Worm (Caenorhabditis elegans): ENCODE measurements around the gene C17H11.6.

The C17H11.6 gene

ce11 chrX:8238639-8239055, 35.1 kb upstream of the C17H11.6 start (continued):
- no peak for TF ChIP-seq nhr-76 (tag; optimal IDR thresholded peaks at IDR 0.05)
- no peak for TF ChIP-seq zfp-2 (tag; optimal IDR thresholded peaks at IDR 0.05)
- TF ChIP-seq F26F4.8 (GFP tag; conservative IDR thresholded peaks at IDR 0.05) = no peak
- TF ChIP-seq egl-43 (GFP tag; IDR thresholded peaks at IDR 0.05) = no peak
- no peak for TF ChIP-seq T26A8.4 (GFP tag; IDR thresholded peaks at IDR 0.05)
- no peak for TF ChIP-seq dmd-9 (GFP tag; IDR thresholded peaks at IDR 0.05)
- TF ChIP-seq pqm-1 (tag; optimal IDR thresholded peaks at IDR 0.05) = peak; percentile 73
- TF ChIP-seq php-3 (GFP tag; IDR thresholded peaks at IDR 0.05) = peak; percentile 80
- TF ChIP-seq hlh-30 (tag; optimal IDR thresholded peaks at IDR 0.05; ENCODE audit: insufficient read depth) = peak; percentile 59
- no peak for TF ChIP-seq ceh-82 (tag; optimal IDR thresholded peaks at IDR 0.05)
- no peak for TF ChIP-seq daf-8 (GFP tag; IDR thresholded peaks at IDR 0.05)
- no peak for TF ChIP-seq ama-1 (optimal IDR thresholded peaks at IDR 0.05)
- TF ChIP-seq ctbp-1 (GFP tag; IDR thresholded peaks at IDR 0.05) = no peak
- TF ChIP-seq Y5F2A.4 (GFP tag; optimal IDR thresholded peaks at IDR 0.05) = no peak
- TF ChIP-seq daf-12 (tag; optimal IDR thresholded peaks at IDR 0.05) = no peak
- TF ChIP-seq T20F7.1 (GFP tag; optimal IDR thresholded peaks at IDR 0.05) = no peak
- TF ChIP-seq mdl-1 (tag; optimal IDR thresholded peaks at IDR 0.05) = peak in 1 of 2 experiments; percentile 26
- no peak for TF ChIP-seq F10B5.3 (tag; optimal IDR thresholded peaks at IDR 0.05)
- TF ChIP-seq nhr-28 (tag; optimal IDR thresholded peaks at IDR 0.05) = peak; percentile 75
- no peak for TF ChIP-seq cey-2 (tag; optimal IDR thresholded peaks at IDR 0.05; ENCODE audit: borderline replicate concordance, insufficient read depth)
- TF ChIP-seq tra-1 (GFP tag; IDR thresholded peaks at IDR 0.05) = peak; percentile 44; the same call in 1 of the 2 replicates
- TF ChIP-seq tag-97 (GFP tag; IDR thresholded peaks at IDR 0.05) = no peak
- no peak for TF ChIP-seq daf-16 (GFP tag; optimal IDR thresholded peaks at IDR 0.05)
- peak; percentile 82 for TF ChIP-seq daf-16 (tag; optimal IDR thresholded peaks at IDR 0.05)
- TF ChIP-seq unc-39 (tag; optimal IDR thresholded peaks at IDR 0.05) = no peak
- no peak for TF ChIP-seq madf-9 (GFP tag; conservative IDR thresholded peaks at IDR 0.05)
- TF ChIP-seq F49E8.2 (tag; optimal IDR thresholded peaks at IDR 0.05; ENCODE audit: borderline replicate concordance) = no peak
- TF ChIP-seq lin-38 (GFP tag; IDR thresholded peaks at IDR 0.05) = no peak
- no peak for TF ChIP-seq skn-1 (tag; optimal IDR thresholded peaks at IDR 0.05)
- TF ChIP-seq zag-1 (tag; optimal IDR thresholded peaks at IDR 0.05) = no peak
- TF ChIP-seq madf-5 (GFP tag; IDR thresholded peaks at IDR 0.05) = no peak
- TF ChIP-seq snpc-4 (tag; optimal IDR thresholded peaks at IDR 0.05) = no peak
- no peak for TF ChIP-seq nhr-41 (GFP tag; IDR thresholded peaks at IDR 0.05)

ce11 chrX:8236515-8236914, 32.9 kb upstream of the C17H11.6 start:
- TF ChIP-seq pha-4 (GFP tag; IDR thresholded peaks at IDR 0.05) (no peak), pha-4 (tag; optimal IDR thresholded peaks at IDR 0.05) (no peak), zip-11 (GFP tag; IDR thresholded peaks at IDR 0.05) (no peak), nhr-6 (tag; optimal IDR thresholded peaks at IDR 0.05) (peak; percentile 40), hlh-30 (tag; optimal IDR thresholded peaks at IDR 0.05; ENCODE audit: insufficient read depth) (peak; percentile 31), daf-16 (GFP tag; optimal IDR thresholded peaks at IDR 0.05) (no peak), daf-16 (tag; optimal IDR thresholded peaks at IDR 0.05) (peak; percentile 51), unc-62 (GFP tag; optimal IDR thresholded peaks at IDR 0.05 in 1 of 2) (peak in 1 of 2 experiments; percentile 86), unc-62 (tag; optimal IDR thresholded peaks at IDR 0.05) (no peak)

- TF ChIP-seq nhr-11 (tag; optimal IDR thresholded peaks at IDR 0.05) (peak; percentile 11), F26F4.8 (GFP tag; conservative IDR thresholded peaks at IDR 0.05) (no peak), dmd-6 (GFP tag; IDR thresholded peaks at IDR 0.05) (peak; percentile 64), ama-1 (optimal IDR thresholded peaks at IDR 0.05) (no peak), lin-1 (GFP tag; IDR thresholded peaks at IDR 0.05) (no peak), sdz-12 (GFP tag; optimal IDR thresholded peaks at IDR 0.05) (no peak), hif-1 (tag; optimal IDR thresholded peaks at IDR 0.05) (peak in 1 of 2 experiments; percentile 28), nhr-28 (tag; optimal IDR thresholded peaks at IDR 0.05) (peak; percentile 62), zfp-2 (tag; optimal IDR thresholded peaks at IDR 0.05) (no peak), Y48G9A.11 (GFP tag; IDR thresholded peaks at IDR 0.05) (no peak), mdl-1 (tag; optimal IDR thresholded peaks at IDR 0.05) (peak; percentile 63 to 80), Y105C5A.15 (GFP tag; IDR thresholded peaks at IDR 0.05) (no peak), zfp-3 (GFP tag; conservative IDR thresholded peaks at IDR 0.05) (no peak), nhr-111 (GFP tag; optimal IDR thresholded peaks at IDR 0.05) (no peak), F37D6.2 (tag; optimal IDR thresholded peaks at IDR 0.05) (no peak), daf-8 (GFP tag; IDR thresholded peaks at IDR 0.05) (no peak), duxl-1 (tag; optimal IDR thresholded peaks at IDR 0.05; ENCODE audit: poor library complexity) (no peak), hlh-11 (tag; optimal IDR thresholded peaks at IDR 0.05) (peak; percentile 74)
Measured at ce11 chrX:8235994-8236393, 32.4 kb upstream of the C17H11.6 start, which contains the start of gene M60.4. Gene M60.4, minus strand, starts transcription at chrX:8236314.
